Fruit fly (Drosophila melanogaster) whole organism, embryonic: ENCODE measurements around the gene unc79.

ENCODE experiments used
- Adf1 ChIP-seq: fragments of 200-800 bp; sonication (Bioruptor generic); IDR thresholded peaks from 2 replicates; pipeline ENCODE4 v1.3.6; 2022; ENCODE audit warnings: missing biosample characterization, missing genetic modification characterization
- BEAF-32 ChIP-seq: fragments of 200-800 bp; sonication (Bioruptor generic); optimal IDR thresholded peaks from 3 replicates; lab custom pipeline; 2017; ENCODE audit warnings: missing biosample characterization, missing genetic modification characterization, mild to moderate bottlenecking, moderate library complexity, missing genetic modification reagents
- Bteb2 ChIP-seq: fragments of 200-800 bp; sonication (Bioruptor generic); optimal IDR thresholded peaks from 2 replicates; lab custom pipeline; 2016; ENCODE audit warnings: missing biosample characterization, missing genetic modification characterization
- CG10366 ChIP-seq: fragments of 200-800 bp; sonication (Bioruptor generic); IDR thresholded peaks from 2 replicates; pipeline ENCODE4 v1.3.6; 2022; ENCODE audit warnings: missing biosample characterization, missing genetic modification characterization
- CG11504 ChIP-seq: fragments of 200-800 bp; sonication (Bioruptor generic); optimal IDR thresholded peaks from 3 replicates; lab custom pipeline; 2019; ENCODE audit warnings: missing biosample characterization, mild to moderate bottlenecking, missing genetic modification characterization, moderate library complexity
- CG14667 ChIP-seq: fragments of 200-800 bp; sonication (Bioruptor generic); IDR thresholded peaks from 2 replicates; pipeline ENCODE4 v1.3.6; 2022; ENCODE audit warnings: missing biosample characterization, missing genetic modification characterization
- CG14710 ChIP-seq: fragments of 200-800 bp; sonication (Bioruptor generic); optimal IDR thresholded peaks from 3 replicates; lab custom pipeline; 2019; ENCODE audit warnings: missing biosample characterization, mild to moderate bottlenecking, missing genetic modification characterization, moderate library complexity
- CG15479 ChIP-seq: fragments of 200-800 bp; sonication (Bioruptor generic); optimal IDR thresholded peaks from 3 replicates; lab custom pipeline; 2019; ENCODE audit warnings: missing biosample characterization, mild to moderate bottlenecking, missing genetic modification characterization, moderate library complexity
- CG15601 ChIP-seq: fragments of 200-800 bp; sonication (Bioruptor generic); optimal IDR thresholded peaks from 3 replicates; lab custom pipeline; 2019; ENCODE audit warnings: missing biosample characterization, mild to moderate bottlenecking, missing genetic modification characterization, moderate library complexity
- CG15696 ChIP-seq: fragments of 200-800 bp; sonication (Bioruptor generic); optimal IDR thresholded peaks from 2 replicates; lab custom pipeline; 2019; ENCODE audit warnings: missing biosample characterization, mild to moderate bottlenecking, missing genetic modification characterization, moderate library complexity
- CG18619 ChIP-seq: fragments of 200-800 bp; sonication (Bioruptor generic); optimal IDR thresholded peaks from 3 replicates; lab custom pipeline; 2017; ENCODE audit warnings: missing biosample characterization, mild to moderate bottlenecking, missing genetic modification characterization
- CG2202 ChIP-seq: fragments of 200-800 bp; sonication (Bioruptor generic); optimal IDR thresholded peaks from 2 replicates; lab custom pipeline; 2018; ENCODE audit warnings: missing biosample characterization, mild to moderate bottlenecking, missing genetic modification characterization
- CG32767 ChIP-seq: fragments of 200-800 bp; sonication (Bioruptor generic); IDR thresholded peaks from 2 replicates; pipeline ENCODE4 v1.3.6; 2022; ENCODE audit warnings: missing biosample characterization, missing genetic modification characterization
- CG33557 ChIP-seq: fragments of 200-800 bp; sonication (Bioruptor generic); optimal IDR thresholded peaks from 2 replicates; lab custom pipeline; 2019; ENCODE audit warnings: missing biosample characterization, mild to moderate bottlenecking, missing genetic modification characterization, moderate library complexity
- CG7786 ChIP-seq: fragments of 200-800 bp; sonication (Bioruptor generic); optimal IDR thresholded peaks from 2 replicates; lab custom pipeline; 2016; ENCODE audit warnings: missing biosample characterization, missing genetic modification characterization
- CG9932 ChIP-seq: fragments of 200-800 bp; sonication (Bioruptor generic); IDR thresholded peaks from 2 replicates; pipeline ENCODE4 v1.3.6; 2022; ENCODE audit warnings: missing biosample characterization, missing genetic modification characterization
- Drgx ChIP-seq: fragments of 200-800 bp; sonication (Bioruptor generic); IDR thresholded peaks from 2 replicates; pipeline ENCODE4 v1.3.6; 2022; ENCODE audit warnings: missing biosample characterization, missing genetic modification characterization
- Ets65A ChIP-seq: fragments of 200-800 bp; sonication (Bioruptor generic); peaks from one replicate; lab custom pipeline; 2016; ENCODE audit warnings: missing biosample characterization, missing genetic modification characterization
- H15 ChIP-seq: fragments of 200-800 bp; sonication (Bioruptor generic); IDR thresholded peaks from 3 replicates; pipeline ENCODE4 v1.3.6; 2022; ENCODE audit warnings: missing biosample characterization, missing genetic modification characterization
- Hmx ChIP-seq: fragments of 200-800 bp; sonication (Bioruptor generic); optimal IDR thresholded peaks from 2 replicates; lab custom pipeline; 2016; ENCODE audit warnings: missing biosample characterization, missing genetic modification characterization
- Myb ChIP-seq: fragments of 200-800 bp; sonication (Bioruptor generic); optimal IDR thresholded peaks from 2 replicates; lab custom pipeline; 2016; ENCODE audit warnings: missing biosample characterization, missing genetic modification characterization
- Pdp1 ChIP-seq, 2 experiments: fragments of 200-800 bp; sonication (Bioruptor generic); optimal IDR thresholded peaks; 3 replicates each; lab custom pipeline; 2016; ENCODE audit warnings: missing biosample characterization in 2 of 2, missing genetic modification characterization in 2 of 2, mild to moderate bottlenecking in 1 of 2, moderate library complexity in 1 of 2
- Poxn ChIP-seq: fragments of 200-800 bp; sonication (Bioruptor generic); IDR thresholded peaks from 2 replicates; pipeline ENCODE4 v1.3.6; 2022; ENCODE audit warnings: missing biosample characterization, missing genetic modification characterization
- Ptx1 ChIP-seq: fragments of 200-800 bp; sonication (Bioruptor generic); IDR thresholded peaks from 2 replicates; pipeline ENCODE4 v1.3.6; 2022; ENCODE audit warnings: missing biosample characterization, missing genetic modification characterization
- Sox102F ChIP-seq: fragments of 200-800 bp; sonication (Bioruptor generic); optimal IDR thresholded peaks from 2 replicates; lab custom pipeline; 2018; ENCODE audit warnings: missing biosample characterization, mild to moderate bottlenecking, missing genetic modification characterization, moderate library complexity
- YL-1 ChIP-seq: fragments of 200-800 bp; sonication (Bioruptor generic); optimal IDR thresholded peaks from 3 replicates; lab custom pipeline; 2017; ENCODE audit warnings: missing biosample characterization, mild to moderate bottlenecking, missing genetic modification characterization
- ara ChIP-seq: fragments of 200-800 bp; sonication (Bioruptor generic); IDR thresholded peaks from 2 replicates; pipeline ENCODE4 v1.3.6; 2022; ENCODE audit warnings: missing biosample characterization, missing genetic modification characterization
- bsh ChIP-seq, 2 experiments: fragments of 200-800 bp; sonication (Bioruptor generic); optimal IDR thresholded peaks; 2 replicates each; lab custom pipeline; 2017 to 2018; ENCODE audit warnings: mild to moderate bottlenecking in 2 of 2, missing biosample characterization in 2 of 2, missing genetic modification characterization in 2 of 2, moderate library complexity in 1 of 2
- cad ChIP-seq: fragments of >200 bp; optimal IDR thresholded peaks from 2 replicates; lab custom pipeline; 2017; ENCODE audit warnings: missing biosample characterization, missing genetic modification characterization
- dmrt11E ChIP-seq: fragments of 200-800 bp; sonication (Bioruptor generic); optimal IDR thresholded peaks from 3 replicates; lab custom pipeline; 2018; ENCODE audit warnings: missing biosample characterization, mild to moderate bottlenecking, missing genetic modification characterization, moderate library complexity
- esg ChIP-seq: fragments of 200-800 bp; sonication (Bioruptor generic); conservative IDR thresholded peaks from 2 replicates; pipeline ENCODE4 v1.3.6; 2022; ENCODE audit warnings: missing biosample characterization, missing genetic modification characterization
- gem ChIP-seq: fragments of 200-800 bp; sonication (Bioruptor generic); optimal IDR thresholded peaks from 2 replicates; lab custom pipeline; 2019; ENCODE audit warnings: missing biosample characterization, mild to moderate bottlenecking, missing genetic modification characterization, moderate library complexity
- grn ChIP-seq: fragments of 200-800 bp; sonication (Bioruptor generic); optimal IDR thresholded peaks from 3 replicates; lab custom pipeline; 2017; ENCODE audit warnings: missing biosample characterization, missing genetic modification characterization
- hkb ChIP-seq, 2 experiments: fragments of 200-800 bp in 1 of 2; fragments of >200 bp in 1 of 2; sonication (Bioruptor generic) in 1 of 2; IDR thresholded peaks in 1 of 2; optimal IDR thresholded peaks in 1 of 2; 2 replicates each; pipeline versions ENCODE4 v1.3.6 to Lab custom; 2017 to 2022; ENCODE audit warnings: missing biosample characterization in 1 of 2, missing genetic modification characterization in 1 of 2
- insv ChIP-seq, 2 experiments: fragments of 200-800 bp; sonication (Bioruptor generic); optimal IDR thresholded peaks; 3 replicates each; lab custom pipeline; 2016 to 2018; ENCODE audit warnings: missing biosample characterization in 2 of 2, missing genetic modification characterization in 2 of 2
- mam ChIP-seq: fragments of 200-800 bp; sonication (Bioruptor generic); optimal IDR thresholded peaks from 3 replicates; lab custom pipeline; 2016; ENCODE audit warnings: missing biosample characterization, missing genetic modification characterization
- nom ChIP-seq: fragments of 200-800 bp; sonication (Bioruptor generic); optimal IDR thresholded peaks from 2 replicates; lab custom pipeline; 2017; ENCODE audit warnings: missing biosample characterization, missing genetic modification characterization, mild to moderate bottlenecking, moderate library complexity, missing genetic modification reagents
- pros ChIP-seq: fragments of 200-800 bp; sonication (Bioruptor generic); optimal IDR thresholded peaks from 3 replicates; lab custom pipeline; 2019; ENCODE audit warnings: missing biosample characterization, mild to moderate bottlenecking, missing genetic modification characterization, moderate library complexity
- row ChIP-seq: fragments of 200-800 bp; sonication (Bioruptor generic); IDR thresholded peaks from 3 replicates; pipeline ENCODE4 v1.3.6; 2022; ENCODE audit warnings: missing biosample characterization, missing genetic modification characterization
- sens ChIP-seq: fragments of 200-800 bp; sonication (Bioruptor generic); peaks from one replicate; lab custom pipeline; 2016; ENCODE audit warnings: missing biosample characterization, missing genetic modification characterization
- sisA ChIP-seq: fragments of 200-800 bp; sonication (Bioruptor generic); IDR thresholded peaks from 2 replicates; pipeline ENCODE4 v1.3.6; 2022; ENCODE audit warnings: missing biosample characterization, missing genetic modification characterization
- twi ChIP-seq: fragments of 200-800 bp; optimal IDR thresholded peaks from 2 replicates; lab custom pipeline; 2019; ENCODE audit warnings: missing biosample characterization, mild to moderate bottlenecking, missing genetic modification characterization, moderate library complexity
- zfh1 ChIP-seq: fragments of 200-800 bp; sonication (Bioruptor generic); IDR thresholded peaks from 3 replicates; pipeline ENCODE4 v1.3.6; 2022; ENCODE audit warnings: missing biosample characterization, missing genetic modification characterization

The unc79 gene

dm6 chr3R:19256477-19256876, 10.5 kb upstream of the unc79 start, which contains the start of gene CG14280:
Gene CG14280, plus strand, starts transcription at chr3R:19256777.
- no peak for TF ChIP-seq Adf1
- TF ChIP-seq CG18619 (GFP tag; lab: Kevin White, UChicago): no peak
- TF ChIP-seq dmrt11E (tag; lab: Kevin White, UChicago): no peak

DNA sequence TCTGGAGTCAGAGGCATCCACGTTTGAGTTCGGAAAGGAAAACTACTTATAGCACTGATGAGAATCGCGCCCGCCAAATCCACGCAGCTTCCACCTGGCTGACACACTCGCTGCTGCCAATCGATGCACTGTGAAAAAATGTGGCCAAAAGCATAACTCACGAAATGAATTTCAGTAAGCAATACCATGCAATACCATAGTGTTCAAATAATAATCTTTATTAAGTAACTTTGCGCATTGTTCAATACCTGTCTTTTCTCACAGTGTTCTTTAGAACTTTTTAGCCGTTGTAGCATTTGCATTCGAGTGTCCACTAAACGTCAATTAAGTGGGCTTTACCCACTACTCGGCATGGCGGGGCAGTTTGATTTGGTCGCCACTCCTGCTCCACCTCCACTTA, 9.3 kb upstream of the unc79 start:
- TF ChIP-seq CG10366 (GFP tag; lab: Robert Waterston, UW) (0 out of 2 replicates have a peak, but pooled peaks have one; percentile 12), CG11504 (tag; lab: Kevin White, UChicago) (peak; percentile 7), nom (GFP tag; lab: Kevin White, UChicago) (peak; percentile 3), sens (peak; percentile 7), row (GFP tag; lab: Robert Waterston, UW) (0 out of 3 replicates have a peak, but pooled peaks have one; percentile 21), bsh (GFP tag; optimal IDR thresholded peaks at IDR 0.05; lab: Kevin White, UChicago) (peak; percentile 7 to 48), CG9932 (GFP tag; lab: Robert Waterston, UW) (0 out of 2 replicates have a peak, but pooled peaks have one; percentile 5), Ptx1 (GFP tag; lab: Robert Waterston, UW) (0 out of 2 replicates have a peak, but pooled peaks have one; percentile 10), H15 (0 out of 3 replicates have a peak, but pooled peaks have one; percentile 19), sisA (GFP tag; lab: Robert Waterston, UW) (0 out of 2 replicates have a peak, but pooled peaks have one; percentile 24), CG14710 (tag; lab: Kevin White, UChicago) (no peak), CG7786 (GFP tag; lab: Kevin White, UChicago) (no peak), CG32767 (GFP tag; lab: Robert Waterston, UW) (no peak), Drgx (GFP tag; lab: Robert Waterston, UW) (peak; percentile 54; the same call in 1 of the 2 replicates), zfh1 (peak; percentile 37; the same call in 2 of the 3 replicates), pros (GFP tag; lab: Kevin White, UChicago) (no peak), Ets65A (GFP tag; lab: Kevin White, UChicago) (peak; percentile 44), esg (no peak), Sox102F (GFP tag; lab: Kevin White, UChicago) (peak; percentile 4), gem (tag; lab: Kevin White, UChicago) (peak; percentile 6)

DNA sequence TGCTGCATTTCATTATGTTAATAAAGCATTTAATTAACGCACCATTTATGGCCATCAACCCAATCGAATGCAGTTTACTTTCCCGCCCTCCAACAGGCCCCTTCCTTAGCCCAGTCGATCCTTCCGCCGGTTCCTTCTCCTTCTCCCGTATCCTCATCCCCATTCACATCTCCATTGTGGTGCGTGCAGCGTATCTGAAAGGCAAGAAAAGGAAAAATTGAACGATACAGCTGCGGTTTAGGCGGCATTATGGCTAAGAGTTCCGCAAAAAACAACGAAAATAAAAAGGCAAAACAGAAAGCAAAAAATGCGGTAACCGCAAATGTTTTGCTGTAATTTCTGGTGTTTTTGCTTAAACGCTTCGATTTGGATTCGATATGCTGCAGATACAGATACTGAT, 8.0 kb upstream of the unc79 start:
- peak; percentile 45 for TF ChIP-seq nom (GFP tag; lab: Kevin White, UChicago)
- no peak for TF ChIP-seq Hmx (GFP tag; lab: Kevin White, UChicago)

DNA sequence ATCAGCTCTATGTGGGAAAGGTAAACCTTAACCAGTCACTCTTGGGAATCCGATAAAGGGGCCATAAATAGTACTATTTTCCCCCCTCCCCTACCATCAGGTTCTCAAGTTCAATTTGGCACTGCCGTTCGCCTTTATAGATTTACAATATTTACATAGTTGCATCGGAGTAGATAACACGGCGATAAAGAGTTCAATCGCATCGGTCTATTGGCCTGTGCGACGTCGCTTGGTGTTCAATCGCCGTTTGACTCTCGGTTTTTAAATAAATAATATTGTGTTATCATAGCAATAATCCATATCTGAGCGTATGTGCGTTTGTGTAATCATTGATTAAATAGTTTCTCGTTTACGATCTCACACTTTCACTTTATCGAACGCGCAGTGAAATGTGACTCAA, 4.1 kb upstream of the unc79 start:
- peak; percentile 18 for TF ChIP-seq CG33557 (GFP tag; lab: Kevin White, UChicago)
- no peak for TF ChIP-seq Bteb2
- TF ChIP-seq hkb (optimal IDR thresholded peaks at IDR 0.05; lab: Kevin White, UChicago): no peak
- no peak for TF ChIP-seq hkb (GFP tag; IDR thresholded peaks at IDR 0.05; lab: Robert Waterston, UW)
- peak; percentile 17 for TF ChIP-seq CG15696 (tag; lab: Kevin White, UChicago)
- no peak for TF ChIP-seq insv (GFP tag; optimal IDR thresholded peaks at IDR 0.05; lab: Kevin White, UChicago)
- no peak for TF ChIP-seq YL-1 (GFP tag; lab: Kevin White, UChicago)
- no peak for TF ChIP-seq Poxn
- TF ChIP-seq BEAF-32 (GFP tag; lab: Kevin White, UChicago): no peak
- TF ChIP-seq CG15479 (GFP tag; lab: Kevin White, UChicago): peak; percentile 50
- peak; percentile 52 for TF ChIP-seq CG15601 (tag; lab: Kevin White, UChicago)
- TF ChIP-seq CG14667: no peak
- TF ChIP-seq Pdp1 (GFP tag; optimal IDR thresholded peaks at IDR 0.05; lab: Kevin White, UChicago): peak in 1 of 2 experiments; percentile 82
- TF ChIP-seq Myb: no peak
- TF ChIP-seq twi: peak; percentile 33
- no peak for TF ChIP-seq ara (GFP tag; lab: Robert Waterston, UW)
- peak; percentile 5 for TF ChIP-seq cad (GFP tag; lab: Kevin White, UChicago)
- peak; percentile 14 for TF ChIP-seq dmrt11E (tag; lab: Kevin White, UChicago)
- TF ChIP-seq mam: no peak
- TF ChIP-seq grn (GFP tag; lab: Kevin White, UChicago): peak; percentile 59
- no peak for TF ChIP-seq CG2202 (tag; lab: Kevin White, UChicago)
- TF ChIP-seq, all 482 proteins: peak for 9
